Worm (Caenorhabditis elegans): Measurements from ENCODE around the gene F54B11.4.

ce11 chrX:13574029-13574428 is 18.4 kb upstream of the F54B11.4 start:
- TF ChIP-seq zag-1 (tag; optimal IDR thresholded peaks at IDR 0.05) (no peak), fos-1 (tag; optimal IDR thresholded peaks at IDR 0.05) (no peak), zip-2 (tag; optimal IDR thresholded peaks at IDR 0.05) (no peak), ztf-11 (tag; optimal IDR thresholded peaks at IDR 0.05) (no peak), daf-12 (tag; optimal IDR thresholded peaks at IDR 0.05) (no peak), lin-15B (tag; optimal IDR thresholded peaks at IDR 0.05) (no peak), pqm-1 (tag; optimal IDR thresholded peaks at IDR 0.05) (no peak), lin-13 (GFP tag; optimal IDR thresholded peaks at IDR 0.05) (no peak)
